Worm (Caenorhabditis elegans) whole organism, mixed stage, embryonic: Measurements from ENCODE around the gene Y42G9A.2.

Experiments used
- bed-3 ChIP-seq: fragments of 200-800 bp; sonication (Bioruptor generic); optimal IDR thresholded peaks from 3 replicates; lab custom pipeline; 2018; ENCODE audit warnings: mild to moderate bottlenecking, missing genetic modification characterization, moderate library complexity, missing compliant biosample characterization
- blmp-1 ChIP-seq: fragments of 150-350 bp; optimal IDR thresholded peaks from 2 replicates; lab custom pipeline; 2014; ENCODE audit warnings: missing biosample characterization, missing genetic modification characterization
- elt-3 ChIP-seq: fragments of 150-350 bp; optimal IDR thresholded peaks from 2 replicates; lab custom pipeline; 2014; ENCODE audit warnings: missing biosample characterization, missing genetic modification characterization
- hlh-1 ChIP-seq: fragments of 150-350 bp; optimal IDR thresholded peaks from 2 replicates; lab custom pipeline; 2014; ENCODE audit warnings: missing biosample characterization, missing genetic modification reagents, missing genetic modification characterization
- mep-1 ChIP-seq: fragments of 150-350 bp; optimal IDR thresholded peaks from 2 replicates; lab custom pipeline; 2017; ENCODE audit warnings: missing biosample characterization, missing genetic modification reagents, missing genetic modification characterization, inconsistent platforms
- nhr-2 ChIP-seq: fragments of 150-350 bp; optimal IDR thresholded peaks from 2 replicates; lab custom pipeline; 2014; ENCODE audit warnings: missing biosample characterization, missing genetic modification characterization
- nhr-237 ChIP-seq: fragments of 150-350 bp; optimal IDR thresholded peaks from 2 replicates; lab custom pipeline; 2014; ENCODE audit warnings: missing biosample characterization, missing genetic modification characterization
- nhr-28 ChIP-seq: fragments of 150-350 bp; optimal IDR thresholded peaks from 2 replicates; lab custom pipeline; 2014; ENCODE audit warnings: missing biosample characterization, missing genetic modification characterization
- pha-4 ChIP-seq: fragments of 150-350 bp; optimal IDR thresholded peaks from 2 replicates; lab custom pipeline; 2018; ENCODE audit warnings: missing biosample characterization, missing genetic modification reagents, missing genetic modification characterization
- snpc-4 ChIP-seq: fragments of 150-350 bp; optimal IDR thresholded peaks from 2 replicates; lab custom pipeline; 2014; ENCODE audit warnings: missing biosample characterization, missing genetic modification characterization
- ztf-11 ChIP-seq: fragments of 150-350 bp; optimal IDR thresholded peaks from 2 replicates; lab custom pipeline; 2014; ENCODE audit warnings: missing biosample characterization, missing genetic modification characterization

DNA sequence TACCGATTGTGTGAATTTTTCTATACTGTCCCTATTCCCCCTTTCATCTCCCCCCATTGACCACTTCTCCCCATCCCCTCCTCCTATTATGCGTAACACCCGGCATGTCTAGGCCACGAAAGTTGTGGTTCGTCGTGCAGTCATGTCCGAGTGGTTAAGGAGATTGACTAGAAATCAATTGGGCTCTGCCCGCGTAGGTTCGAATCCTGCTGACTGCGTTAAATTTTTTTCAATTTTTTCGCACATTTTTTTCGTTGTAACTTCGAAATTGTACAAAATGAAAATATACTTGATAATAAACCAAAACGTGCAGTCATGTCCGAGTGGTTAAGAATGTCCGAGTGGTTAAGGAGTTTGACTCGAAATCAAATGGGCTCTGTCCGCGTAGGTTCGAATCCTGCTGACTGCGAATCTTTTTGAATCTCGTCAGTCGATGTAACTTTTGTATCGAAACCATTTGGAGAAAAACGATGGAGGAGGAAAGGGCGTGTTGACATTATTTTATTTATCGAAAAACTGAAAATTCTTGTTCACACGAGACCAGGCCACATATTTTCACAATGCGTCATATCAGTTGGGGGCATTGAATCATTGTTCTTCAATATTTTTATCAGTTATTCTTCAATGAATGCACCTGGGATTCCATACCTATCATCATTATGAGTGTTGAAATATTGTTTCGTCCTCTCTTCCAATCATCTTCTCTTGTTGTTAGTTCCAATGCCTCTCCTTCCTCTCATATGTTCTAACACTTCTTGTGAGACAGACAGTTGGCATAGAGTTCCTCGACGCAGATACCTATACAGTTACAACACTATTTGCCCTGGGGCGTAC lies 10.9 kb downstream of the Y42G9A.2 start, which contains the start of gene nfm-1:
- no peak for TF ChIP-seq nhr-28 (tag; lab: Kevin White, UChicago)
- TF ChIP-seq snpc-4: no peak
- peak; percentile 89 for TF ChIP-seq hlh-1
- TF ChIP-seq nhr-2 (tag; lab: Kevin White, UChicago): no peak
- no peak for TF ChIP-seq ztf-11 (tag; lab: Kevin White, UChicago)
- peak; percentile 70 for TF ChIP-seq bed-3 (GFP tag; lab: Kevin White, UChicago)
- peak; percentile 19 for TF ChIP-seq pha-4 (tag; lab: Kevin White, UChicago)
- no peak for TF ChIP-seq nhr-237 (tag; lab: Kevin White, UChicago)
- TF ChIP-seq mep-1 (tag; lab: Kevin White, UChicago): peak; percentile 71
- TF ChIP-seq blmp-1 (tag; lab: Kevin White, UChicago): no peak
- no peak for TF ChIP-seq elt-3 (tag; lab: Kevin White, UChicago)
